Fruit fly (Drosophila melanogaster) Kc167 (cell line): Measurements from ENCODE around the gene CG34148.

ENCODE experiments used
- Sin3A ChIP-seq: fragments of >200 bp; optimal IDR thresholded peaks from 2 replicates; lab custom pipeline; 2018; ENCODE audit warnings: missing external identifiers
- insv ChIP-seq: fragments of >200 bp; optimal IDR thresholded peaks from 3 replicates; lab custom pipeline; 2018; ENCODE audit warnings: missing external identifiers

DNA sequence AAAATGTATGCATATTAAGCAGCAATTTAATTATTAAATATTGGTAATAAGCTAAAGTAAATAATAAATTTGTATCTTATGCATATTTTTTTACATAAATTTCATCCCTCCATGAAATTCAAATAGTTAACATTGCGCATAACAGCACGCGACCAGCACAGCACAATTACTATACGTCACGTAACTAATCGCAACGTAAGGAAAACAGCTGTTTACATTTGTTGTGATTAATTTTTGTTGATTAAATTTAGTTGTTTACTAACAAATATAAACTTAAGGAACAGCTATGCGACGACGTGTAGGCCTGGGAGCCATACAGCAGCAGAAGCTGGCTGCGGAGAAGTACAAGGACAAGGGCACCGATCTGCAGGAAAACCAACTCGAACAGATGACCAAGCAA is 13.5 kb downstream of the CG34148 start, which contains the start of gene lsn:
- no peak for TF ChIP-seq Sin3A (lab: Kevin White, UChicago)
- TF ChIP-seq insv (lab: Kevin White, UChicago) = no peak
